Fruit fly (Drosophila melanogaster) whole organism, embryonic: ENCODE measurements around the gene odd.

Source experiments
- Bdp1 ChIP-seq: fragments of 200-800 bp; sonication (Bioruptor generic); optimal IDR thresholded peaks from 3 replicates; lab custom pipeline; 2016; ENCODE audit warnings: missing biosample characterization, missing genetic modification characterization
- CG10959 ChIP-seq: fragments of 200-800 bp; sonication (Bioruptor generic); IDR thresholded peaks from 2 replicates; pipeline ENCODE4 v1.3.6; 2022; ENCODE audit warnings: missing biosample characterization, missing genetic modification characterization
- CG1233 ChIP-seq: fragments of 200-800 bp; sonication (Bioruptor generic); optimal IDR thresholded peaks from 4 replicates; lab custom pipeline; 2018; ENCODE audit warnings: missing biosample characterization, mild to moderate bottlenecking, missing genetic modification characterization
- CG15696 ChIP-seq: fragments of 200-800 bp; sonication (Bioruptor generic); optimal IDR thresholded peaks from 2 replicates; lab custom pipeline; 2019; ENCODE audit warnings: missing biosample characterization, mild to moderate bottlenecking, missing genetic modification characterization, moderate library complexity
- CG16815 ChIP-seq: fragments of 200-800 bp; sonication (Bioruptor generic); optimal IDR thresholded peaks from 3 replicates; lab custom pipeline; 2017; ENCODE audit warnings: missing biosample characterization, mild to moderate bottlenecking, missing genetic modification characterization
- CG17829 ChIP-seq: fragments of 200-800 bp; optimal IDR thresholded peaks from 2 replicates; lab custom pipeline; 2019; ENCODE audit warnings: missing biosample characterization, mild to moderate bottlenecking, missing genetic modification characterization, moderate library complexity
- CG1792 ChIP-seq: fragments of 200-800 bp; sonication (Bioruptor generic); optimal IDR thresholded peaks from 2 replicates; lab custom pipeline; 2016; ENCODE audit warnings: missing biosample characterization, missing genetic modification characterization
- CG18619 ChIP-seq: fragments of 200-800 bp; sonication (Bioruptor generic); optimal IDR thresholded peaks from 3 replicates; lab custom pipeline; 2017; ENCODE audit warnings: missing biosample characterization, mild to moderate bottlenecking, missing genetic modification characterization
- CG30431 ChIP-seq: fragments of 200-800 bp; sonication (Bioruptor generic); optimal IDR thresholded peaks from 2 replicates; lab custom pipeline; 2017; ENCODE audit warnings: missing biosample characterization, missing genetic modification characterization
- CG3407 ChIP-seq: fragments of 200-800 bp; sonication (Bioruptor generic); optimal IDR thresholded peaks from 2 replicates; lab custom pipeline; 2018; ENCODE audit warnings: missing biosample characterization, mild to moderate bottlenecking, missing genetic modification characterization
- CG3726 ChIP-seq: fragments of 200-800 bp; sonication (Bioruptor generic); IDR thresholded peaks from 3 replicates; pipeline ENCODE4, ENCODE4 v1.3.6; 2022; ENCODE audit warnings: missing biosample characterization, missing genetic modification characterization
- CG4282 ChIP-seq: fragments of 200-800 bp; sonication (Bioruptor generic); optimal IDR thresholded peaks from 2 replicates; lab custom pipeline; 2016; ENCODE audit warnings: missing biosample characterization, missing genetic modification characterization
- CG4424 ChIP-seq: fragments of 200-800 bp; sonication (Bioruptor generic); optimal IDR thresholded peaks from 3 replicates; lab custom pipeline; 2016; ENCODE audit warnings: missing biosample characterization, missing genetic modification characterization
- CG5180 ChIP-seq: fragments of 200-800 bp; sonication (Bioruptor generic); optimal IDR thresholded peaks from 3 replicates; lab custom pipeline; 2017; ENCODE audit warnings: missing biosample characterization, missing genetic modification characterization, mild to moderate bottlenecking, moderate library complexity, missing genetic modification reagents
- CG6765 ChIP-seq: fragments of 200-800 bp; sonication (Bioruptor generic); optimal IDR thresholded peaks from 3 replicates; lab custom pipeline; 2017; ENCODE audit warnings: missing biosample characterization, mild to moderate bottlenecking, missing genetic modification characterization
- CG6791 ChIP-seq: fragments of 200-800 bp; sonication (Bioruptor generic); IDR thresholded peaks from 3 replicates; pipeline ENCODE4 v1.3.6; 2022; ENCODE audit warnings: missing biosample characterization, missing genetic modification characterization; ENCODE audit not compliant: partially characterized antibody
- CG7928 ChIP-seq: fragments of 200-800 bp; sonication (Bioruptor generic); optimal IDR thresholded peaks from 2 replicates; lab custom pipeline; 2017; ENCODE audit warnings: missing biosample characterization, mild to moderate bottlenecking, missing genetic modification characterization
- CG8359 ChIP-seq: fragments of 200-800 bp; sonication (Bioruptor generic); optimal IDR thresholded peaks from 2 replicates; lab custom pipeline; 2017; ENCODE audit warnings: missing biosample characterization, mild to moderate bottlenecking, missing genetic modification characterization, borderline replicate concordance
- CG9932 ChIP-seq: fragments of 200-800 bp; sonication (Bioruptor generic); IDR thresholded peaks from 2 replicates; pipeline ENCODE4 v1.3.6; 2022; ENCODE audit warnings: missing biosample characterization, missing genetic modification characterization
- Chrac-16 ChIP-seq: fragments of 200-800 bp; sonication (Bioruptor generic); optimal IDR thresholded peaks from 3 replicates; lab custom pipeline; 2016; ENCODE audit warnings: missing biosample characterization, missing genetic modification characterization
- D ChIP-seq, 2 experiments: fragments of 200-800 bp in 1 of 2; fragments of >200 bp in 1 of 2; sonication (Bioruptor generic) in 1 of 2; optimal IDR thresholded peaks; 2 replicates in 1 of 2; 3 replicates in 1 of 2; lab custom pipeline; 2017; ENCODE audit warnings: mild to moderate bottlenecking in 1 of 2, missing biosample characterization in 1 of 2, missing genetic modification characterization in 1 of 2, missing genetic modification reagents in 1 of 2
- H2.0 ChIP-seq: fragments of 200-800 bp; sonication (Bioruptor generic); IDR thresholded peaks from 2 replicates; pipeline ENCODE4 v1.3.6; 2022; ENCODE audit warnings: missing biosample characterization, missing genetic modification characterization
- Hr3 ChIP-seq: fragments of 200-800 bp; sonication (Bioruptor generic); optimal IDR thresholded peaks from 3 replicates; lab custom pipeline; 2016; ENCODE audit warnings: missing biosample characterization, missing genetic modification characterization
- Hsf ChIP-seq: fragments of 200-800 bp; sonication (Bioruptor generic); optimal IDR thresholded peaks from 3 replicates; lab custom pipeline; 2016; ENCODE audit warnings: missing biosample characterization, missing genetic modification characterization
- Max ChIP-seq: fragments of 200-800 bp; sonication (Bioruptor generic); optimal IDR thresholded peaks from 2 replicates; lab custom pipeline; 2016; ENCODE audit warnings: missing biosample characterization, mild to moderate bottlenecking, missing genetic modification characterization
- Oli ChIP-seq: fragments of 200-800 bp; sonication (Bioruptor generic); optimal IDR thresholded peaks from 2 replicates; lab custom pipeline; 2018; ENCODE audit warnings: missing biosample characterization, mild to moderate bottlenecking, missing genetic modification characterization, moderate library complexity
- Pdp1 ChIP-seq, 2 experiments: fragments of 200-800 bp; sonication (Bioruptor generic); optimal IDR thresholded peaks; 3 replicates each; lab custom pipeline; 2016; ENCODE audit warnings: missing biosample characterization in 2 of 2, missing genetic modification characterization in 2 of 2, mild to moderate bottlenecking in 1 of 2, moderate library complexity in 1 of 2
- Side ChIP-seq: fragments of 200-800 bp; sonication (Bioruptor generic); optimal IDR thresholded peaks from 2 replicates; lab custom pipeline; 2016; ENCODE audit warnings: missing biosample characterization, missing genetic modification characterization
- ase ChIP-seq: fragments of 200-800 bp; sonication (Bioruptor generic); IDR thresholded peaks from 3 replicates; pipeline ENCODE4 v1.3.6; 2022; ENCODE audit warnings: missing biosample characterization, missing genetic modification characterization
- bsh ChIP-seq, 2 experiments: fragments of 200-800 bp; sonication (Bioruptor generic); optimal IDR thresholded peaks; 2 replicates each; lab custom pipeline; 2017 to 2018; ENCODE audit warnings: mild to moderate bottlenecking in 2 of 2, missing biosample characterization in 2 of 2, missing genetic modification characterization in 2 of 2, moderate library complexity in 1 of 2
- caup ChIP-seq: fragments of 200-800 bp; sonication (Bioruptor generic); optimal IDR thresholded peaks from 3 replicates; lab custom pipeline; 2017; ENCODE audit warnings: missing biosample characterization, mild to moderate bottlenecking, missing genetic modification characterization, moderate library complexity; ENCODE audit not compliant: severe bottlenecking
- chif ChIP-seq, 2 experiments: fragments of 200-800 bp; sonication (Bioruptor generic); optimal IDR thresholded peaks; 3 replicates each; lab custom pipeline; 2016; ENCODE audit warnings: missing biosample characterization in 2 of 2, missing genetic modification characterization in 2 of 2
- chinmo ChIP-seq: fragments of 200-800 bp; sonication (Bioruptor generic); IDR thresholded peaks from 4 replicates; pipeline ENCODE4 v1.3.6; 2022; ENCODE audit warnings: missing biosample characterization, missing genetic modification characterization; ENCODE audit not compliant: partially characterized antibody
- ci ChIP-seq: fragments of 200-800 bp; sonication (Bioruptor generic); IDR thresholded peaks from 3 replicates; pipeline ENCODE4 v1.3.6; 2022; ENCODE audit warnings: missing biosample characterization, missing genetic modification characterization
- dimm ChIP-seq: fragments of 200-800 bp; sonication (Bioruptor generic); IDR thresholded peaks from 2 replicates; pipeline ENCODE4 v1.3.6; 2022; ENCODE audit warnings: missing biosample characterization, missing genetic modification characterization
- ems ChIP-seq: fragments of 200-800 bp; sonication (Bioruptor generic); optimal IDR thresholded peaks from 3 replicates; lab custom pipeline; 2016; ENCODE audit warnings: missing biosample characterization, missing genetic modification characterization
- gce ChIP-seq: fragments of 200-800 bp; sonication (Bioruptor generic); IDR thresholded peaks from 3 replicates; pipeline ENCODE4 v1.3.6; 2022; ENCODE audit warnings: missing biosample characterization, missing genetic modification characterization
- grn ChIP-seq: fragments of 200-800 bp; sonication (Bioruptor generic); optimal IDR thresholded peaks from 3 replicates; lab custom pipeline; 2017; ENCODE audit warnings: missing biosample characterization, missing genetic modification characterization
- jumu ChIP-seq: fragments of 200-800 bp; sonication (Bioruptor generic); optimal IDR thresholded peaks from 3 replicates; lab custom pipeline; 2016; ENCODE audit warnings: missing biosample characterization, missing genetic modification characterization
- knrl ChIP-seq: fragments of 200-800 bp; sonication (Bioruptor generic); IDR thresholded peaks from 3 replicates; pipeline ENCODE4 v1.3.6; 2022; ENCODE audit warnings: missing biosample characterization, missing genetic modification characterization; ENCODE audit not compliant: partially characterized antibody
- lilli ChIP-seq: fragments of 200-800 bp; sonication (Bioruptor generic); optimal IDR thresholded peaks from 3 replicates; lab custom pipeline; 2016; ENCODE audit warnings: missing biosample characterization, missing genetic modification characterization
- nerfin-2 ChIP-seq: fragments of 200-800 bp; sonication (Bioruptor generic); IDR thresholded peaks from 2 replicates; pipeline ENCODE4 v1.3.6; 2022; ENCODE audit warnings: missing biosample characterization, missing genetic modification characterization; ENCODE audit not compliant: partially characterized antibody
- pnt ChIP-seq: fragments of 200-800 bp; sonication (Bioruptor generic); optimal IDR thresholded peaks from 3 replicates; lab custom pipeline; 2016; ENCODE audit warnings: missing biosample characterization, missing genetic modification characterization
- repo ChIP-seq: fragments of 200-800 bp; sonication (Bioruptor generic); optimal IDR thresholded peaks from 2 replicates; lab custom pipeline; 2016; ENCODE audit warnings: missing biosample characterization, missing genetic modification characterization
- sens ChIP-seq: fragments of 200-800 bp; sonication (Bioruptor generic); peaks from one replicate; lab custom pipeline; 2016; ENCODE audit warnings: missing biosample characterization, missing genetic modification characterization
- slou ChIP-seq: fragments of 200-800 bp; sonication (Bioruptor generic); optimal IDR thresholded peaks from 3 replicates; lab custom pipeline; 2016; ENCODE audit warnings: missing biosample characterization, missing genetic modification characterization
- tin ChIP-seq: fragments of 200-800 bp; sonication (Bioruptor generic); optimal IDR thresholded peaks from 3 replicates; lab custom pipeline; 2016; ENCODE audit warnings: missing biosample characterization, missing genetic modification characterization
- tll ChIP-seq, 2 experiments: fragments of 200-800 bp in 1 of 2; fragments of >200 bp in 1 of 2; sonication (Bioruptor generic) in 1 of 2; optimal IDR thresholded peaks; 2 replicates each; lab custom pipeline; 2017 to 2019; ENCODE audit warnings: missing biosample characterization in 2 of 2, missing genetic modification characterization in 2 of 2, mild to moderate bottlenecking in 1 of 2, moderate library complexity in 1 of 2
- twi ChIP-seq: fragments of 200-800 bp; optimal IDR thresholded peaks from 2 replicates; lab custom pipeline; 2019; ENCODE audit warnings: missing biosample characterization, mild to moderate bottlenecking, missing genetic modification characterization, moderate library complexity
- zf30C ChIP-seq: fragments of 200-800 bp; sonication (Bioruptor generic); optimal IDR thresholded peaks from 3 replicates; lab custom pipeline; 2018; ENCODE audit warnings: missing biosample characterization, mild to moderate bottlenecking, missing genetic modification characterization

The odd gene

DNA sequence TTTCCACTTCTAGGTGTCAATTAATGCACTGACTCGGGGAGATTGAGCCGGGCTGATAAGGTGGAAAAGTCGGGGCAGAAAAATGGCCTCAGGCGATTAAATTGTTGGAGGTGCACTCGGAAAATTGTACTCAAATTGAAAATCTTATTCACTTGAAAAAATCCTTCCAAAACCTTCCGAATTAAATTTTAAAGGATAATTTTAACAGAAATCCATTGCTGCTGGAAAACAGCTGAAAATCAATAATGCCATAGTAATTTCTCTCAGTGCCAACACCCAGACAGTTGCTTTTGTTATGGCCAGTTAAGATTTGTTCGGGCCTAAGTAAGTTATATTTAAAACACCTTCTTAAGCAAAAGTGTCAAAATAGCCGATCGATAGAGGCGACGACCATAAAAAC, 5.7 kb downstream of the odd start (continued):
- TF ChIP-seq gce (GFP tag; lab: Robert Waterston, UW) (no peak), Max (GFP tag; lab: Kevin White, UChicago) (no peak), CG17829 (peak; percentile 35), CG9932 (GFP tag; lab: Robert Waterston, UW) (no peak), CG5180 (GFP tag; lab: Kevin White, UChicago) (no peak), chinmo (GFP tag; lab: Robert Waterston, UW) (no peak), CG4282 (GFP tag; lab: Kevin White, UChicago) (no peak), D (optimal IDR thresholded peaks at IDR 0.05; lab: Kevin White, UChicago) (no peak), D (GFP tag; optimal IDR thresholded peaks at IDR 0.05; lab: Kevin White, UChicago) (peak; percentile 24), ase (no peak), sens (GFP tag; lab: Kevin White, UChicago) (peak; percentile 93), CG10959 (peak; percentile 80), Hsf (peak; percentile 37), Bdp1 (no peak), Side (GFP tag; lab: Kevin White, UChicago) (peak; percentile 30), ci (GFP tag; lab: Robert Waterston, UW) (peak; percentile 65; the same call in 1 of the 3 replicates), H2.0 (GFP tag; lab: Robert Waterston, UW) (peak; percentile 19; the same call in 1 of the 2 replicates), lilli (peak; percentile 30), nerfin-2 (no peak), Chrac-16 (GFP tag; lab: Kevin White, UChicago) (peak; percentile 32), pnt (GFP tag; lab: Kevin White, UChicago) (peak; percentile 37), CG18619 (GFP tag; lab: Kevin White, UChicago) (no peak), CG4424 (GFP tag; lab: Kevin White, UChicago) (peak; percentile 31), tin (peak; percentile 34), bsh (GFP tag; optimal IDR thresholded peaks at IDR 0.05; lab: Kevin White, UChicago) (peak in 1 of 2 experiments; percentile 76), CG1792 (no peak), CG15696 (tag; lab: Kevin White, UChicago) (peak; percentile 69), CG6765 (GFP tag; lab: Kevin White, UChicago) (no peak), CG16815 (peak; percentile 36), CG7928 (no peak), zf30C (GFP tag; lab: Kevin White, UChicago) (peak; percentile 74), CG3407 (GFP tag; lab: Kevin White, UChicago) (no peak), caup (GFP tag; lab: Kevin White, UChicago) (no peak), CG30431 (GFP tag; lab: Kevin White, UChicago) (peak; percentile 36), twi (tag; lab: Kevin White, UChicago) (peak; percentile 22), CG1233 (GFP tag; lab: Kevin White, UChicago) (no peak), Pdp1 (GFP tag; optimal IDR thresholded peaks at IDR 0.05; lab: Kevin White, UChicago) (peak; percentile 21 to 30), dimm (no peak), knrl (GFP tag; lab: Robert Waterston, UW) (no peak), tll (GFP tag; optimal IDR thresholded peaks at IDR 0.05; lab: Kevin White, UChicago) (no peak), chif (GFP tag; optimal IDR thresholded peaks at IDR 0.05; lab: Kevin White, UChicago) (peak; percentile 18 to 72), slou (GFP tag; lab: Kevin White, UChicago) (no peak), ems (no peak), grn (peak; percentile 76), Hr3 (GFP tag; lab: Kevin White, UChicago) (peak; percentile 5), CG6791 (GFP tag; lab: Robert Waterston, UW) (no peak), repo (no peak), CG3726 (GFP tag; lab: Robert Waterston, UW) (no peak), CG8359 (GFP tag; lab: Kevin White, UChicago) (no peak), jumu (GFP tag; lab: Kevin White, UChicago) (no peak), Oli (tag; lab: Kevin White, UChicago) (peak; percentile 32)
